Fruit fly (Drosophila melanogaster): Measurements from ENCODE around the gene dpr16.
A peak's percentile ranks its signal among the peaks of the same experiment; 100 is the strongest.

Gene dpr16

dm6 chr3R:5217278-5217714 lies 66.6 kb downstream of the dpr16 start, which contains the start of gene cno (continued):
- TF ChIP-seq CG4424 (GFP tag; optimal IDR thresholded peaks at IDR 0.05) (no peak), CG4820 (GFP tag; optimal IDR thresholded peaks at IDR 0.05) (no peak), Ets65A (GFP tag) (peak; percentile 91), CoRest (tag; optimal IDR thresholded peaks at IDR 0.05) (peak; percentile 51), slp2 (GFP tag; optimal IDR thresholded peaks at IDR 0.05) (no peak), CG4707 (GFP tag; optimal IDR thresholded peaks at IDR 0.05) (no peak), wdn (GFP tag; IDR thresholded peaks at IDR 0.05) (no peak), sens (GFP tag) (peak; percentile 87), Eip74EF (GFP tag; optimal IDR thresholded peaks at IDR 0.05) (no peak), CG4360 (GFP tag; IDR thresholded peaks at IDR 0.05) (peak; percentile 48; the same call in 1 of the 2 replicates), bsh (GFP tag; optimal IDR thresholded peaks at IDR 0.05) (peak; percentile 4 to 19), z (GFP tag; IDR thresholded peaks at IDR 0.05) (no peak), CG1024 (GFP tag; IDR thresholded peaks at IDR 0.05) (no peak), tap (tag; optimal IDR thresholded peaks at IDR 0.05) (no peak), CG2875 (GFP tag; optimal IDR thresholded peaks at IDR 0.05) (no peak), CG14014 (GFP tag; IDR thresholded peaks at IDR 0.05) (no peak), CG15514 (GFP tag; optimal IDR thresholded peaks at IDR 0.05) (peak; percentile 72), ssp (GFP tag; IDR thresholded peaks at IDR 0.05) (no peak), D19A (tag; optimal IDR thresholded peaks at IDR 0.05) (no peak), YL-1 (GFP tag; optimal IDR thresholded peaks at IDR 0.05) (no peak), so (GFP tag; IDR thresholded peaks at IDR 0.05) (0 out of 3 replicates have a peak, but pooled peaks have one; percentile 27), odd (GFP tag; optimal IDR thresholded peaks at IDR 0.05) (no peak), CG7928 (GFP tag; optimal IDR thresholded peaks at IDR 0.05) (no peak), tio (GFP tag; optimal IDR thresholded peaks at IDR 0.05) (no peak), Bgb (GFP tag; IDR thresholded peaks at IDR 0.05; ENCODE audit: partially characterized antibody) (peak; percentile 65; the same call in 1 of the 2 replicates), Ada2b (GFP tag; IDR thresholded peaks at IDR 0.05) (no peak), CG8359 (GFP tag; optimal IDR thresholded peaks at IDR 0.05; ENCODE audit: borderline replicate concordance) (peak; percentile 7), Xbp1 (GFP tag; optimal IDR thresholded peaks at IDR 0.05) (no peak), scrt (GFP tag; optimal IDR thresholded peaks at IDR 0.05) (no peak), Oli (tag; optimal IDR thresholded peaks at IDR 0.05) (no peak), CG3838 (GFP tag; optimal IDR thresholded peaks at IDR 0.05) (no peak), CG10543 (GFP tag; optimal IDR thresholded peaks at IDR 0.05) (peak; percentile 33), cato (GFP tag; optimal IDR thresholded peaks at IDR 0.05; ENCODE audit: borderline replicate concordance) (no peak), CG1233 (GFP tag; optimal IDR thresholded peaks at IDR 0.05) (no peak), Mes4 (GFP tag; optimal IDR thresholded peaks at IDR 0.05) (no peak), ATbp (GFP tag; optimal IDR thresholded peaks at IDR 0.05) (no peak), CG11456 (GFP tag; IDR thresholded peaks at IDR 0.05) (no peak), CG12299 (tag; optimal IDR thresholded peaks at IDR 0.05) (no peak), GATAe (GFP tag; conservative IDR thresholded peaks at IDR 0.05) (no peak), CG1792 (GFP tag; optimal IDR thresholded peaks at IDR 0.05) (no peak), knrl (GFP tag; IDR thresholded peaks at IDR 0.05; ENCODE audit: partially characterized antibody) (peak; percentile 51; the same call in 1 of the 3 replicates), chinmo (GFP tag; IDR thresholded peaks at IDR 0.05; ENCODE audit: partially characterized antibody) (no peak), repo (GFP tag; optimal IDR thresholded peaks at IDR 0.05) (no peak), gem (tag; optimal IDR thresholded peaks at IDR 0.05) (no peak), emc (GFP tag; optimal IDR thresholded peaks at IDR 0.05) (no peak), CG15011 (GFP tag; optimal IDR thresholded peaks at IDR 0.05) (no peak), usp (GFP tag; optimal IDR thresholded peaks at IDR 0.05) (no peak), Atf3 (GFP tag; optimal IDR thresholded peaks at IDR 0.05) (no peak), fru (optimal IDR thresholded peaks at IDR 0.05) (no peak), Blimp-1 (GFP tag; optimal IDR thresholded peaks at IDR 0.05) (no peak), Side (GFP tag; optimal IDR thresholded peaks at IDR 0.05) (no peak)

All from whole organism, embryonic.